Worm (Caenorhabditis elegans) whole organism, late embryonic: ENCODE data around the gene cox-6A.

Experiments used
- C08G9.2 ChIP-seq: sonication (generic microtip); optimal IDR thresholded peaks from 2 replicates; lab custom pipeline; 2016; ENCODE audit warnings: mild to moderate bottlenecking, missing genetic modification characterization, moderate library complexity, missing compliant biosample characterization
- K09A11.1 ChIP-seq: sonication (generic microtip); optimal IDR thresholded peaks from 2 replicates; lab custom pipeline; 2017; ENCODE audit warnings: antibody characterized with exemption, mild to moderate bottlenecking, missing genetic modification characterization, missing compliant biosample characterization; ENCODE audit not compliant: insufficient read depth
- ceh-14 ChIP-seq: sonication (generic microtip); optimal IDR thresholded peaks from 2 replicates; lab custom pipeline; 2016; ENCODE audit warnings: missing genotype, missing genetic modification characterization, missing compliant biosample characterization
- elt-4 ChIP-seq: sonication (generic microtip); optimal IDR thresholded peaks from 2 replicates; lab custom pipeline; 2016; ENCODE audit warnings: missing genetic modification characterization, missing compliant biosample characterization
- fax-1 ChIP-seq: sonication (generic microtip); optimal IDR thresholded peaks from 2 replicates; lab custom pipeline; 2016; ENCODE audit warnings: missing genotype, missing genetic modification characterization, missing compliant biosample characterization
- hlh-8 ChIP-seq: sonication (generic microtip); optimal IDR thresholded peaks from 2 replicates; lab custom pipeline; 2016; ENCODE audit warnings: missing genotype, missing genetic modification characterization, missing compliant biosample characterization
- madf-2 ChIP-seq: sonication (generic microtip); optimal IDR thresholded peaks from 2 replicates; lab custom pipeline; 2017; ENCODE audit warnings: missing genetic modification characterization, missing compliant biosample characterization
- pag-3 ChIP-seq: sonication (generic microtip); optimal IDR thresholded peaks from 2 replicates; lab custom pipeline; 2016; ENCODE audit warnings: missing compliant biosample characterization, missing genetic modification characterization, borderline replicate concordance
- pha-4 ChIP-seq: fragments of 150-350 bp; optimal IDR thresholded peaks from 2 replicates; lab custom pipeline; 2018; ENCODE audit warnings: missing biosample characterization, missing genetic modification reagents, missing genetic modification characterization
- tbx-2 ChIP-seq: sonication (generic microtip); optimal IDR thresholded peaks from 2 replicates; lab custom pipeline; 2016; ENCODE audit warnings: missing genetic modification characterization, missing compliant biosample characterization
- unc-55 ChIP-seq: sonication (generic microtip); optimal IDR thresholded peaks from 2 replicates; lab custom pipeline; 2017; ENCODE audit warnings: missing biosample characterization, missing genetic modification reagents, missing genetic modification characterization
- zip-5 ChIP-seq: sonication (generic microtip); optimal IDR thresholded peaks from 2 replicates; lab custom pipeline; 2016; ENCODE audit warnings: missing genetic modification characterization, missing compliant biosample characterization
- ztf-16 ChIP-seq: sonication (generic microtip); optimal IDR thresholded peaks from 2 replicates; lab custom pipeline; 2017; ENCODE audit warnings: missing genetic modification characterization, missing compliant biosample characterization

DNA sequence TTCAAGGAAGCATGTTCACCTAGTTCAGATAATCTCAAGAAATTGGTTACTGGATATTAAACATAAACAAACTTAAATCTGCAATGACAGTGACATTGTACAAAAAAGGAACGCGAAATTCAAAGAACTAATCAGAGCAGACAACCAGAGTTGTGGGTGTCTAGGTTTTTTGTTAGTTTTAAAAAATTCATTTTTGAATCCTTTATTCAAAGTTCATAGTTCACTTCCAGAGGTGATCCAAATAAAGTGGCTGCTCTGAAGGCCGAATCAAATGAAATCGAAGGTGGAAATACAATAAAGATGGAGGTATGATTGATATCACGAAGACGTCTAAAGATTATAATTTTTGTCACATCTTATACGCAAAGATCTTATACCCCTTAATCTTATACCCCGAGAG lies 7.1 kb upstream of the cox-6A start, which contains the start of gene ttbk-6:
- no peak for TF ChIP-seq madf-2
- TF ChIP-seq pag-3 (tag; lab: Kevin White, UChicago): no peak
- TF ChIP-seq C08G9.2 (tag; lab: Kevin White, UChicago): no peak
- TF ChIP-seq elt-4 (tag; lab: Kevin White, UChicago): no peak
- no peak for TF ChIP-seq pha-4 (tag; lab: Kevin White, UChicago)
- TF ChIP-seq K09A11.1 (tag; lab: Kevin White, UChicago): no peak
- no peak for TF ChIP-seq hlh-8
- TF ChIP-seq fax-1 (tag; lab: Kevin White, UChicago): no peak
- TF ChIP-seq zip-5 (tag; lab: Kevin White, UChicago): no peak
- TF ChIP-seq tbx-2 (tag; lab: Kevin White, UChicago): no peak
- TF ChIP-seq ztf-16 (tag; lab: Kevin White, UChicago): no peak
- no peak for TF ChIP-seq ceh-14
- TF ChIP-seq unc-55 (GFP tag; lab: Kevin White, UChicago): no peak
